Worm (Caenorhabditis elegans): Measurements from ENCODE around the gene dnj-9.
"Not testable (repeated sequence)": the region's sequence is repeated elsewhere in the genome, so short reads cannot be mapped to it uniquely, and the experiment has no call there.

dnj-9 gene

ce11 chrII:4857873-4858364, 6.1 kb downstream of the dnj-9 start, which contains the start of gene F11G11.5:
F11G11.5 (plus strand) TSS chrII:4857923.
- no peak for TF ChIP-seq snu-23 (GFP tag; optimal IDR thresholded peaks at IDR 0.05)
- TF ChIP-seq tlp-1 (tag; optimal IDR thresholded peaks at IDR 0.05), result no peak
- TF ChIP-seq ceh-88 (GFP tag; IDR thresholded peaks at IDR 0.05), result no peak
- TF ChIP-seq efl-1 (optimal IDR thresholded peaks at IDR 0.05), result no peak
- peak in 1 of 2 experiments; percentile 29 for TF ChIP-seq efl-1 (GFP tag; optimal IDR thresholded peaks at IDR 0.05 in 1 of 2)
- TF ChIP-seq zip-4 (GFP tag; optimal IDR thresholded peaks at IDR 0.05), result no peak
- no peak for TF ChIP-seq efl-3 (GFP tag; optimal IDR thresholded peaks at IDR 0.05)

- peak; percentile 0 for TF ChIP-seq blmp-1 (tag; optimal IDR thresholded peaks at IDR 0.05)
- TF ChIP-seq efl-1 (optimal IDR thresholded peaks at IDR 0.05), result no peak
- TF ChIP-seq efl-1 (GFP tag; optimal IDR thresholded peaks at IDR 0.05 in 1 of 2), result peak in 1 of 2 experiments; percentile 85
- TF ChIP-seq nhr-84 (tag; optimal IDR thresholded peaks at IDR 0.05), result no peak
- TF ChIP-seq nhr-11 (tag; optimal IDR thresholded peaks at IDR 0.05), result no peak
- no peak for TF ChIP-seq jun-1 (tag; optimal IDR thresholded peaks at IDR 0.05)
- no peak for TF ChIP-seq C34B4.2 (tag; optimal IDR thresholded peaks at IDR 0.05)
- no peak for TF ChIP-seq sup-37 (GFP tag; optimal IDR thresholded peaks at IDR 0.05)
- TF ChIP-seq C04F5.9 (tag; optimal IDR thresholded peaks at IDR 0.05), result no peak
- no peak for TF ChIP-seq xbp-1 (tag; optimal IDR thresholded peaks at IDR 0.05)
Measured at ce11 chrII:4858906-4859411, 7.1 kb downstream of the dnj-9 start.

DNA sequence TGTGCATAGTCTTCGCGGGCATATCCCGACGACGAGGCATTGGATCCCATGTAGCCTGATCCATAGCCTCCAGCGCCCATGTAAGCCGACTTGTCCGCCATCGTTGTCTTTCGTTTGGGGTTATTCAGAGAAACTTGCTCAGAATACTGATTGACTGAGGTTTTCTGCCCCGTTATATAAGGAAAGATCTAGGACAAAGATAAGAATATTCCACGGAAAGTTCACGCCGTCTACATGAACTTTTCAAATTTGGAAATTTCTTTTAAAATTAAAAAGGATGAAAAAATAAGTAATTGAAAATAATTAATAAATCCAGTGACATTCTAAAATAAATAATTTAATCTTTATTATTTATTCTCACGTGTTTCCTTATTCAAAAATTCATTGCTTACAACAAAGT, 8.4 kb downstream of the dnj-9 start, which contains the start of the genes nspd-5 and F11G11.4:
Gene nspd-5, minus strand, starts transcription at position 101 of the 400 bp plus-strand sequence.
Gene F11G11.4, plus strand, starts transcription at position 335 of the 400 bp plus-strand sequence.
- TF ChIP-seq lir-3 (tag; optimal IDR thresholded peaks at IDR 0.05; ENCODE audit: poor library complexity); nhr-11 (tag; optimal IDR thresholded peaks at IDR 0.05); lsy-2 (tag; optimal IDR thresholded peaks at IDR 0.05): not testable (repeated sequence)

DNA sequence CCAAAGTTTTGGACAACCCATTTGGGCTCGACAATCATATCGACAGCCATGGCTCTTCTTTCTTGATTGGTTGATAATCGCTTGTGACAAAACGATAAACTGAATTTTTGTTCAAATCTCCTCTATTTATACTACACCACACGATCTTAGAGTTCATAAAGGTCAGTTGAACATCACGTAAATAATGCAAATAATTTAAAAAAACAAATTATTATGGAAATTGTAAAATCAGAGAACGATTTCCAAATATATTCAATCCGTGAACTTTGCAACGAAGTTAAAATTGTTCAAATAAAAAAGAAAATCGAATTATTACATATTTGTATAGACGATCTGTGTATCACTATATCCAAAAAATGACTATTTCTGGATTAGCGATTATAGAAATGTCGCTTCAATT, 11.5 kb downstream of the dnj-9 start, which contains the start of the genes mpst-4 and F11G11.14:
Gene mpst-4, minus strand, starts transcription at position 101 of the 400 bp plus-strand sequence.
Gene F11G11.14, plus strand, starts transcription at position 325 of the 400 bp plus-strand sequence.
- no peak for TF ChIP-seq nhr-28 (tag; optimal IDR thresholded peaks at IDR 0.05)

ce11 chrII:4866045-4866444, 14.2 kb downstream of the dnj-9 start:
- TF ChIP-seq ztf-4 (tag; optimal IDR thresholded peaks at IDR 0.05) (peak; percentile 59), aha-1 (tag; optimal IDR thresholded peaks at IDR 0.05) (no peak), irx-1 (tag; optimal IDR thresholded peaks at IDR 0.05) (no peak), ama-1 (optimal IDR thresholded peaks at IDR 0.05) (peak; percentile 63), jun-1 (tag; optimal IDR thresholded peaks at IDR 0.05) (peak; percentile 40), tlp-1 (tag; optimal IDR thresholded peaks at IDR 0.05) (no peak), blmp-1 (tag; optimal IDR thresholded peaks at IDR 0.05) (peak; percentile 93), pqm-1 (tag; optimal IDR thresholded peaks at IDR 0.05) (no peak), efl-1 (optimal IDR thresholded peaks at IDR 0.05) (no peak), efl-1 (GFP tag; optimal IDR thresholded peaks at IDR 0.05 in 1 of 2) (no peak), aly-2 (tag; optimal IDR thresholded peaks at IDR 0.05) (no peak)

- TF ChIP-seq fkh-4 (tag; optimal IDR thresholded peaks at IDR 0.05; ENCODE audit: borderline replicate concordance) (no peak), efl-1 (optimal IDR thresholded peaks at IDR 0.05) (no peak), efl-1 (GFP tag; optimal IDR thresholded peaks at IDR 0.05 in 1 of 2) (peak in 1 of 2 experiments; percentile 21)
Measured at ce11 chrII:4867476-4867875, 15.6 kb downstream of the dnj-9 start, which contains the start of gene col-17. col-17 (minus strand) TSS chrII:4867576.

ce11 chrII:4869793-4870343, 18.0 kb downstream of the dnj-9 start:
- no peak for TF ChIP-seq ceh-88 (GFP tag; IDR thresholded peaks at IDR 0.05)
- peak; percentile 15 for TF ChIP-seq ceh-8 (GFP tag; optimal IDR thresholded peaks at IDR 0.05)

- no peak for TF ChIP-seq lin-14 (GFP tag; optimal IDR thresholded peaks at IDR 0.05)
- no peak for TF ChIP-seq efl-1 (optimal IDR thresholded peaks at IDR 0.05)
- TF ChIP-seq efl-1 (GFP tag; optimal IDR thresholded peaks at IDR 0.05 in 1 of 2), result peak in 1 of 2 experiments; percentile 65
Measured at ce11 chrII:4870691-4871090, 18.8 kb downstream of the dnj-9 start, which contains the start of gene col-20. col-20 (minus strand) TSS chrII:4870791.

Measured in whole organism, L1 larva.